Fruit fly (Drosophila melanogaster) whole organism, pupa: ENCODE measurements around the gene BuGZ.
A peak's percentile ranks its signal among the peaks of the same experiment; 100 is the strongest.

ENCODE experiments used
- CG10348 ChIP-seq: fragments of 200-800 bp; sonication (Bioruptor generic); IDR thresholded peaks from 2 replicates; pipeline ENCODE4 v1.3.6; 2022; ENCODE audit warnings: missing biosample characterization, missing genetic modification characterization
- CG12605 ChIP-seq: fragments of 200-800 bp; sonication (Bioruptor generic); IDR thresholded peaks from 2 replicates; pipeline ENCODE4 v1.3.6; 2022; ENCODE audit warnings: missing biosample characterization, missing genetic modification characterization
- CG13204 ChIP-seq: fragments of 200-800 bp; sonication (Bioruptor generic); optimal IDR thresholded peaks from 2 replicates; lab custom pipeline; 2018; ENCODE audit warnings: missing biosample characterization, mild to moderate bottlenecking, missing genetic modification characterization, moderate library complexity
- CG14655 ChIP-seq: fragments of 200-800 bp; sonication (Bioruptor generic); optimal IDR thresholded peaks from 3 replicates; lab custom pipeline; 2017; ENCODE audit warnings: mild to moderate bottlenecking, missing biosample characterization, missing genetic modification reagents, missing genetic modification characterization
- CG15710 ChIP-seq: fragments of 200-800 bp; sonication (Bioruptor generic); optimal IDR thresholded peaks from 2 replicates; lab custom pipeline; 2018; ENCODE audit warnings: missing biosample characterization, mild to moderate bottlenecking, missing genetic modification characterization, moderate library complexity
- CG17806 ChIP-seq: fragments of 200-800 bp; sonication (Bioruptor generic); optimal IDR thresholded peaks from 2 replicates; lab custom pipeline; 2018; ENCODE audit warnings: missing biosample characterization, mild to moderate bottlenecking, missing genetic modification characterization, moderate library complexity
- CG32121 ChIP-seq: fragments of 200-800 bp; sonication (Bioruptor generic); IDR thresholded peaks from 2 replicates; pipeline ENCODE4 v1.3.6; 2022; ENCODE audit warnings: missing biosample characterization, missing genetic modification characterization
- CG34367 ChIP-seq: fragments of 200-800 bp; sonication (Bioruptor generic); optimal IDR thresholded peaks from 2 replicates; lab custom pipeline; 2018; ENCODE audit warnings: missing biosample characterization, mild to moderate bottlenecking, missing genetic modification characterization
- CG4496 ChIP-seq: fragments of 200-800 bp; sonication (Bioruptor generic); IDR thresholded peaks from 3 replicates; pipeline ENCODE4 v1.3.6; 2022; ENCODE audit warnings: missing biosample characterization, missing genetic modification characterization
- CG8159 ChIP-seq: fragments of 200-800 bp; sonication (Bioruptor generic); optimal IDR thresholded peaks from 3 replicates; lab custom pipeline; 2018; ENCODE audit warnings: missing biosample characterization, mild to moderate bottlenecking, missing genetic modification characterization, moderate library complexity
- CG8301 ChIP-seq: fragments of 200-800 bp; sonication (Bioruptor generic); optimal IDR thresholded peaks from 2 replicates; lab custom pipeline; 2018; ENCODE audit warnings: missing biosample characterization, mild to moderate bottlenecking, missing genetic modification characterization
- CG9948 ChIP-seq: fragments of 200-800 bp; sonication (Bioruptor generic); optimal IDR thresholded peaks from 2 replicates; lab custom pipeline; 2018; ENCODE audit warnings: missing biosample characterization, mild to moderate bottlenecking, missing genetic modification characterization, moderate library complexity
- D1 ChIP-seq: fragments of 200-800 bp; sonication (Bioruptor generic); optimal IDR thresholded peaks from 2 replicates; lab custom pipeline; 2018; ENCODE audit warnings: missing biosample characterization, mild to moderate bottlenecking, missing genetic modification characterization, moderate library complexity
- EcR ChIP-seq: fragments of 200-800 bp; sonication (Bioruptor generic); optimal IDR thresholded peaks from 3 replicates; lab custom pipeline; 2019; ENCODE audit warnings: missing biosample characterization, missing genetic modification characterization, mild to moderate bottlenecking, moderate library complexity, missing genetic modification reagents
- Ets98B ChIP-seq: fragments of 200-800 bp; sonication (Bioruptor generic); IDR thresholded peaks from 2 replicates; pipeline ENCODE4 v1.3.6; 2022; ENCODE audit warnings: missing biosample characterization, missing genetic modification characterization
- Pif1A ChIP-seq: fragments of 200-800 bp; sonication (Bioruptor generic); optimal IDR thresholded peaks from 3 replicates; lab custom pipeline; 2016; ENCODE audit warnings: missing biosample characterization, missing genetic modification characterization
- Pif1B ChIP-seq: fragments of 200-800 bp; sonication (Bioruptor generic); optimal IDR thresholded peaks from 3 replicates; lab custom pipeline; 2016; ENCODE audit warnings: missing biosample characterization, missing genetic modification characterization
- Snoo ChIP-seq: fragments of 200-800 bp; sonication (Bioruptor generic); optimal IDR thresholded peaks from 3 replicates; lab custom pipeline; 2017; ENCODE audit warnings: missing biosample characterization, mild to moderate bottlenecking, missing genetic modification characterization, inconsistent platforms
- fd96Ca ChIP-seq: fragments of 200-800 bp; sonication (Bioruptor generic); IDR thresholded peaks from 3 replicates; pipeline ENCODE4 v1.3.6; 2022; ENCODE audit warnings: missing biosample characterization, missing genetic modification characterization
- gl ChIP-seq: fragments of 200-800 bp; sonication (Bioruptor generic); optimal IDR thresholded peaks from 2 replicates; lab custom pipeline; 2018; ENCODE audit warnings: missing biosample characterization, mild to moderate bottlenecking, missing genetic modification characterization
- rn ChIP-seq: fragments of 200-800 bp; sonication (Bioruptor generic); IDR thresholded peaks from 2 replicates; pipeline ENCODE4 v1.3.6; 2022; ENCODE audit warnings: missing biosample characterization, missing genetic modification characterization

BuGZ gene

DNA sequence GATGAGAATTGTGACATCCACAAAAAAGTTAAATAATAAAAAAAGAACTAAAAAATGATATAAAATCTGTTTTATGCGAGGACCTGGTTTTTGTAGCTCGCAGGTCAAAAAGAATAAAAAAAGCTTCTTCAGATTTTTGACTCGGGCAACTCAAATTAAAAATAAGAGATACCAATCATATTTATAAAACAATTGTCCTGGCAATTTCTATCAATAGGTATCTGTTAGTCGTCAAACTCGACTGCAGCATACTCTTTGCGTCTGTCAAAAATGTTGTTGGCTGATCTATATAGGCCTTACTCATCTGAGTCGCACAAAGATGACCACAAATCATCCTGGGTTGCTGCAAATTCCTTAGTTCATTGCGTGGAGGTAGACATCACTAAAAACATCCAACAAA, 20.6 kb upstream of the BuGZ start:
- TF ChIP-seq Pif1B (GFP tag; lab: Kevin White, UChicago), result no peak
- no peak for TF ChIP-seq CG32121
- TF ChIP-seq CG9948, result no peak
- no peak for TF ChIP-seq CG13204 (GFP tag; lab: Kevin White, UChicago)

DNA sequence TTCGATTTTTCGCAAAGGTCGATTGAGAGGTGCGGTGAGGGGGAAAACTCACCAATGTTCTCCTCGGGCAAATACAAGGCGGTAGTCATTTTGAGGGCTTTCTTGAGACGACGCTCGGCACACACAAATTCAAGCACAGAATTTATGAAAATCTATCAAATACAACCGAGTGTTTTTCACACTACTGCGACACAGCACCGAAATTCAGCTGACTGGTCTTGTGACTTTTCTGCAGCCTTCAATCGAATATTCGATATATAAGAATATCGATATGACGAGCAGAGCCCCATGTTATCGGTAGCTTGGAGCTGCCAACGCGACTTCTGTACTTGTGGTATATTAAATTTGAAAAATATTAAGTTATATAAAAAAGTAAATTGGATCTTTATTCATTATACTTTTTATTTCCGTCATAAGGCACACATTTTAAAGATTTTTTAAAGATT, 15.6 kb upstream of the BuGZ start, which contains the start of gene VhaSFD:
Gene VhaSFD, minus strand, starts transcription at position 249 of the 446 bp plus-strand sequence.
- TF ChIP-seq CG32121 (0 out of 2 replicates have a peak, but pooled peaks have one; percentile 38), CG34367 (tag; lab: Kevin White, UChicago) (no peak), CG4496 (GFP tag; lab: Robert Waterston, UW) (0 out of 3 replicates have a peak, but pooled peaks have one; percentile 33), gl (tag; lab: Kevin White, UChicago) (peak; percentile 6), CG15710 (tag; lab: Kevin White, UChicago) (no peak), Snoo (tag; lab: Kevin White, UChicago) (peak; percentile 26)

DNA sequence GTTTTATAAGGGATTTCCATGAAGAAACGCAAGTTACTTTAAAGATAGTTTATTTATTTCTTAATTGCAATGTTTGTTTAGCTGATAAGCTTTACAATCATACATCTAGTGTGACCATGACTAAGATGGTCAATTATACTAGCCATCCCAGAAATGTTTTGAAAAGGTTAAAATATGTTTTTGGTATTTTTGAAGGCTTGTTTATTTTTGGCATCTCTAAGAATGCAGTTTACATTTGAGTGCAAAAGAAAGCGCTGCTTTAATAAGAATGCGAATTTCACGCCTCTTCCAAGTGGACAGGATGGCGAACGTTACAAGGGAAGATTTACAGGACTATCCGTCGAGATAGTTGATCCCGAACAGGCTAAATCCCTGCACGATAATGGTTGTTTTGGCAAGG, 13.6 kb upstream of the BuGZ start, which contains the start of gene Tsen2:
Gene Tsen2, plus strand, starts transcription at position 222 of the 400 bp plus-strand sequence.
- TF ChIP-seq CG34367 (tag; lab: Kevin White, UChicago) (no peak), CG13204 (GFP tag; lab: Kevin White, UChicago) (no peak), Ets98B (GFP tag; lab: Robert Waterston, UW) (no peak)

DNA sequence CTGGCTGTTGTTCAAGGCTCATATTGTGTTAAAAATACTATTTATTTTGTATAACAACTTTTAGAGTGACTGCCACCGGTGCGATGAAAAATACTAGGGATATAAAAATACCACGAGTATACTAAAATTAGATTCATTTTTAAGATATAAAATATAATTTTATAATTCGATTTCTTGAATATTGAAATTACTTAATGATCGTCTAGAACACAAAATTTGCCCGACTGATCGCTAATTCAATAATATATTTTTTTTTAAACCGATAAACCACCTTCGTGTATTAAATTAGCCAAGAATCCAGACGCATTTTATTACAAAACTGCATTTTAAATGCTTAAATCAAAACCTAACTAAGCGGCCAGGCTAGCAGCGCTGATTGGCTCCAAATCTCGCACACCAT, 12.3 kb upstream of the BuGZ start, which contains the start of gene CG17996:
Gene CG17996, minus strand, starts transcription at position 101 of the 400 bp plus-strand sequence.
- TF ChIP-seq CG8301 (tag; lab: Kevin White, UChicago) (no peak), Snoo (tag; lab: Kevin White, UChicago) (no peak), rn (GFP tag; lab: Robert Waterston, UW) (no peak), CG9948 (no peak)

DNA sequence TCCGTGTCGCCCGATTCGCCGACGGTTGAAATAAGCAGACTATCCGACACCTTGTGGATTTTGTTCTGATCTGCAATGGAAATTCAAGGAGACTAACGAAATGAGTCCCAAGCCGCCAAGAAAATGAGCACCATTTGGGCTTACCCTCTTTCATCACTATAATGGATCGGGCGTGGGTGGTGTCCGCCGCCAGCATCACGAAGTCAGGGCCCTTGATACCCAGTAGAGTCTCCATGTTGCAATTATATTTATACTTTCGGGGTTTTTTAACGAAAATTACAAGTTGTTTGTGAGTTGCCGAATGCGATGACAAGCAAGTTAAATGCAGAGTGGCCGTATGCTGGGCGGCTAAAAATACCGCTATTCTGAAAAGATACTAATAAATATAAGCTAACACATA, 11.4 kb upstream of the BuGZ start, which contains the start of gene Prosbeta4:
Gene Prosbeta4, minus strand, starts transcription at position 335 of the 400 bp plus-strand sequence.
- TF ChIP-seq rn (GFP tag; lab: Robert Waterston, UW) (no peak), CG4496 (GFP tag; lab: Robert Waterston, UW) (no peak)

DNA sequence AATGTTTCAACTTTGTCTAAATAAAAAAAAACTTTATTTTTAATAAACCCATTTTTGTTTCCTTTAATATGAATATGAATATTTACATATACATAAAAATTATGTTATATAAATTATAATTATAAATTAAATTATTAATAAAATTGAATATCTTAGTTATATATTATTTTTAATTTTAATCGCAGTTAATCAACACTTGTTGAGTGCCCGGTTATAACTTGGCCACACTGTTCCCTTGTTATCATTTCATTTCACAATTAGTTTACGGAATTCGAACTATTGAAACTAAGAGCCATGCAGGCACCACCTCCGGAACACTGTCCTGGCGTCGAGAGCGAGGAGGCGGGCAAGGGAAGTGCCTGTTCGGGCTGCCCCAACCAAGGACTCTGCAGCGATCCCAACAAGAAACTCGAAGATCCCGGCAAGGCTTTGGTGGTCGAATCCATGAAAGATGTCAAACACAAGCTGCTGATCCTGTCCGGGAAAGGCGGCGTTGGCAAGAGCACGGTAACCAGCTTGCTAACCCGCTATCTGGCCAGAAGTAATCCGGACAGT, 10.8 kb upstream of the BuGZ start, which contains the start of gene Nubp1:
Gene Nubp1, plus strand, starts transcription at position 213 of the 555 bp plus-strand sequence.
- TF ChIP-seq fd96Ca (GFP tag; lab: Robert Waterston, UW) (no peak), CG9948 (no peak), gl (tag; lab: Kevin White, UChicago) (no peak), CG12605 (GFP tag; lab: Robert Waterston, UW) (no peak), D1 (tag; lab: Kevin White, UChicago) (no peak), CG10348 (GFP tag; lab: Robert Waterston, UW) (no peak), CG4496 (GFP tag; lab: Robert Waterston, UW) (no peak), Snoo (tag; lab: Kevin White, UChicago) (no peak), CG13204 (GFP tag; lab: Kevin White, UChicago) (no peak), Pif1A (GFP tag; lab: Kevin White, UChicago) (no peak), CG17806 (tag; lab: Kevin White, UChicago) (no peak), EcR (GFP tag; lab: Kevin White, UChicago) (no peak), Pif1B (GFP tag; lab: Kevin White, UChicago) (no peak), CG8301 (tag; lab: Kevin White, UChicago) (no peak), CG14655 (GFP tag; lab: Kevin White, UChicago) (no peak)
- TF ChIP-seq, all 21 proteins: peak for 0

DNA sequence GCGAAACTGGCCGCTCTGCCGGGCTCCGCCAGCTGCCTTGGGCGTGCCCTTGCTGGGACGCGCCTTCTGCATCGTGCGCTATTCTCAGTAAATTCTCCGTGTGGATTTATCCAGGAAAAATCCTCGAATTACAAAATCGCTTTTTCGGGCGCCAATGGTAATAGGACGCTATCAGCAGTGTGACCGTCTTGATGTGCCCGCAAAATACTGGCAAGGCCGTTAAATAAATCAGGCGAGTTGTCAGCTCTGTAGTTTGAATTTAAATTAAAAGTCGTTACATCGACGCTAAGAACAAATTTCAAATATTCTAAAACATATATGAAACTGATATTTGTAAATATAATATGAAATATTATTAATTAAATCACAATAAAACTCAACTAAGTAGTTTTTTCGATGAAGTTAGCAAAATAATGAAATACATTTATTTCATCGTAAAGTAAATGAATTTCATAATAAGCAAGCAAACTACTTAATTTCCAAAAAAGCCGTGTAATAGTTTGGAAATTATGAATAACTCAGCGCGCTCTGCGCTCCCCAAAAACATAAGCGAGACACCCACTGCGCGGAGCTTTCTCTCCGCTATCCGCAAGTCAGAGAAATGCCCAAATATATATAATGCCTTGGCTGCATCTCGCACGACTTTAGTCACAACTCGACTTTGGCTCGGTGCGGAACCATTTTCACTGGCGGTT, 4.9 kb upstream of the BuGZ start, which contains the start of the genes glu and ChLD3:
Gene glu, minus strand, starts transcription at position 183 of the 695 bp plus-strand sequence.
Gene ChLD3, plus strand, starts transcription at position 645 of the 695 bp plus-strand sequence.
- TF ChIP-seq D1 (tag; lab: Kevin White, UChicago) (no peak), CG9948 (no peak), CG8159 (tag; lab: Kevin White, UChicago) (no peak), CG4496 (GFP tag; lab: Robert Waterston, UW) (no peak), CG15710 (tag; lab: Kevin White, UChicago) (no peak), CG8301 (tag; lab: Kevin White, UChicago) (no peak), Pif1A (GFP tag; lab: Kevin White, UChicago) (no peak), rn (GFP tag; lab: Robert Waterston, UW) (no peak), Snoo (tag; lab: Kevin White, UChicago) (no peak), CG13204 (GFP tag; lab: Kevin White, UChicago) (no peak), CG10348 (GFP tag; lab: Robert Waterston, UW) (no peak), Ets98B (GFP tag; lab: Robert Waterston, UW) (no peak; the same call in 1 of the 2 replicates), CG32121 (no peak), fd96Ca (GFP tag; lab: Robert Waterston, UW) (no peak), CG17806 (tag; lab: Kevin White, UChicago) (no peak), CG14655 (GFP tag; lab: Kevin White, UChicago) (no peak)
